Fruit fly (Drosophila melanogaster): ENCODE data around the gene D1.
A peak's percentile ranks its signal among the peaks of the same experiment; 100 is the strongest.

Gene D1

DNA sequence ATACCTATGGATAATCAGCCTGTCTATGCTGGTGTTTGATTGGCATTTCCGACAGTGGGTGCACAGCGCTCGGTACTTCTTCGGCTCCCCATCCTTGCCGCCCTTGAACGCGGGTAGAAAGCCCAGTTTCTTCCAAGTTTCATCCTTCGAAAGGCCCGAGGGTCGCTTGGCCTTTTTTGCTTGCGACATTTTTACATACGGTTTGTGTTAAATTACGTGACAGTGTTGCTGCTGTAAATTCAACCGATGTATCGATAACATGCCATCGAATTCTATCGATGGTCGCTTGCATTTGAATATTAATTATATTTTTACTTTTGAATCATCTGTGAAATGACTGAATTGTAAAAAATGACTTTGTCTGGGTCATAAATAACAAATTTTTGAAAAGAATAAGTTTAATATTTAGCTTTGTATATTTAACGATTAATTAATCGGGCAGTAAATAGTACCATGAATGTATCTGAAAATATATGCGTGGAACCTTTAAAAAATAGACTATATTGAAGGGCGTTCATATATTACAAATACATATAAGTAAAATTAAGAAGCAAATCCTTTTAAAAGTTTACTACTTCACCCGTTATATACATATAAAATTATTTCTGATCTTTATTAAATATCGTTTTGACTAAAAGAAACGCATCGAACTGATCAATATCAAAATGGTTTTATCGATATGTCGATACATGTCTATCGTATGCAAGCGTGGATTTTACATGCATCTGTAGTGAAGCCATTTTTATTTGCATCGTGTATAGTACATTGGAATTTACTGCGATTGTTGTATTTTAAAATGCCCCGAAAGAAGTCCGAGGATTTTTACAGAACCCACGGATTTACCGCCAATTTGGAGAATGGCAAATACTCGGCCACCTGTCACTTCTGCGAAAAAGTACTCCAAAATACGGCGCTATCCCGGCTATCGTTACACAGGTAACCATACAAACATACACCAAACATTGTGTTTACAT lies 18.1 kb upstream of the D1 start, which contains the start of the genes Ibf2 and Ibf1:
Gene Ibf2 (minus strand): TSS at position 250 of the 974 bp plus-strand sequence.
Gene Ibf1 (plus strand): TSS at position 713 of the 974 bp plus-strand sequence.
- TF ChIP-seq Hr83 (GFP tag; optimal IDR thresholded peaks at IDR 0.05; ENCODE audit: poor library complexity, severe bottlenecking) (no peak), woc (GFP tag; optimal IDR thresholded peaks at IDR 0.05) (peak; percentile 21)

DNA sequence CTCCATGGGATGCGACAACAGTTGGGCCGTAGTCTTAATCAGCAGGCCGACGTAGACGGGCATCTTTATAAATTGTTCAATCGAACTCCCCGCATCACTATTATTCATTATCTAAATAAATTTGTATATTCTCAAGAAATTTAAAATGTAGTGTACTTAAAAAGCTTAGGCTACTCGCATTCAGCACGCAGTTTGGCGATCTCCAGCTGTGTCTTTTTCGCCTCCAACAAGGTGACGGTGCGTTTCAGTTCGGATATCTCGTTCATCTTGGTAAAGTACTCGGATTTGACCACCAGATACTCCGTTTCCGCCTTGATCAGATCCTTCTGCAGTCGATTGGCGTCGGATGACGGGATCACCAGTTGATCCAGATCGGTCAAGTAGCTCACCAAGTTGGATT lies 17.2 kb upstream of the D1 start, which contains the start of gene CG16736:
Gene CG16736 (minus strand): TSS at position 101 of the 400 bp plus-strand sequence.
- no peak for TF ChIP-seq foxo (GFP tag; optimal IDR thresholded peaks at IDR 0.05)
- TF ChIP-seq Hr78 (GFP tag; optimal IDR thresholded peaks at IDR 0.05), result no peak
- TF ChIP-seq sage (GFP tag; optimal IDR thresholded peaks at IDR 0.05), result no peak
- TF ChIP-seq Dif (GFP tag; optimal IDR thresholded peaks at IDR 0.05; ENCODE audit: partially characterized antibody), result no peak
- no peak for TF ChIP-seq dl (GFP tag; optimal IDR thresholded peaks at IDR 0.05; ENCODE audit: insufficient read depth in 1 of 2, partially characterized antibody in 2 of 2)
- TF ChIP-seq rgr (GFP tag; optimal IDR thresholded peaks at IDR 0.05), result no peak
- no peak for TF ChIP-seq OdsH (GFP tag; optimal IDR thresholded peaks at IDR 0.05)
- TF ChIP-seq jim (GFP tag; optimal IDR thresholded peaks at IDR 0.05), result no peak
- no peak for TF ChIP-seq sv (GFP tag; optimal IDR thresholded peaks at IDR 0.05)

DNA sequence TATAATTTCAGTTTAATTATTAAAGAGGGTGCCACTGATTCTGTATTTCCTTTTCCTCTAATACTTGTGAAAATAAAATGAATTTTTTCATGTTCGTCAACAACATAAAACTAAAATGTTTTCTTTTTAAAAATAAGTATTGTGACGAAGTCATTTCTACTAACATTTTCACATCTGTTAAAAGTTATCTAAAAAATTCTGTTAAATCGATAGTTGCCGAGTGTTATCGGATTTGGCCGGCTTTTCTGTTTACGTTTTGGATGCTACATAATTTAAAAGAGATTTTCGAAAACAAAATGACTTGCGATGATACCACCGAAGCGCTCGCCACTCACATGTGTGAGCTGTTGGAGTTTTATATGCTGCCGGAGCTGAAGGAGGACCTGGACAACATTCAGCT lies 14.3 kb upstream of the D1 start, which contains the start of gene CG16734:
Gene CG16734 (plus strand): TSS at position 255 of the 400 bp plus-strand sequence.
- no peak for TF ChIP-seq Dfd (GFP tag; optimal IDR thresholded peaks at IDR 0.05)
- TF ChIP-seq N (GFP tag; optimal IDR thresholded peaks at IDR 0.05), result no peak
- no peak for TF ChIP-seq pan (optimal IDR thresholded peaks at IDR 0.05)
- no peak for TF ChIP-seq br (GFP tag; optimal IDR thresholded peaks at IDR 0.05)
- no peak for TF ChIP-seq Dif (GFP tag; optimal IDR thresholded peaks at IDR 0.05; ENCODE audit: partially characterized antibody)
- no peak for TF ChIP-seq lola (GFP tag; optimal IDR thresholded peaks at IDR 0.05)
- no peak for TF ChIP-seq Abd-B (GFP tag; optimal IDR thresholded peaks at IDR 0.05)
- TF ChIP-seq tai (GFP tag; optimal IDR thresholded peaks at IDR 0.05), result no peak
- TF ChIP-seq GATAd (GFP tag; optimal IDR thresholded peaks at IDR 0.05), result no peak
- no peak for TF ChIP-seq foxo (GFP tag; optimal IDR thresholded peaks at IDR 0.05)
- TF ChIP-seq rgr (GFP tag; optimal IDR thresholded peaks at IDR 0.05), result no peak
- TF ChIP-seq woc (GFP tag; optimal IDR thresholded peaks at IDR 0.05), result no peak
- no peak for TF ChIP-seq jim (GFP tag; optimal IDR thresholded peaks at IDR 0.05)
- TF ChIP-seq fru (GFP tag; optimal IDR thresholded peaks at IDR 0.05), result no peak
- TF ChIP-seq sv (GFP tag; optimal IDR thresholded peaks at IDR 0.05), result no peak
- no peak for TF ChIP-seq psq (GFP tag; optimal IDR thresholded peaks at IDR 0.05)

DNA sequence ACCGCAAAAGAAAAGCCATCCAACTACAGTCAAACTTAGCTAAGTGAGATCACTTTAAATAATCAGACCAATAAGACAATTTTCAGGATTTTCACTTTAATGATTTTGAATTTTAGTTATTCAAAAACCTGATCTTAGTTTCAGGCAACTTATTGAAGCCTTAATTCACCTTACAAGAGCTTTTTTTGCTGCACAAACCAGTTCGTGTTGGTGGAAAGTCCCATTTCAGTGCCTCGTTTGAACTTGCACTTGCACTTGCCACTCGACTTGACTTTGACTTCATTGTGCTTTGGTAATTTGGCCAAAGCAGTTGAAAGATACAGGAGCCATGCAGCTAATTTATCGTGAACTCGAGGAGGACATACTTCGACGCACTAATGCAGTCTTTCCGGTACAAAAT lies 11.1 kb upstream of the D1 start, which contains the start of gene St2:
Gene St2 (plus strand): TSS at position 301 of the 400 bp plus-strand sequence.
- TF ChIP-seq Rel (GFP tag; optimal IDR thresholded peaks at IDR 0.05) (no peak), Rel (tag; optimal IDR thresholded peaks at IDR 0.05) (peak; percentile 40), dsf (GFP tag; optimal IDR thresholded peaks at IDR 0.05; ENCODE audit: borderline replicate concordance) (no peak), Abd-B (GFP tag; optimal IDR thresholded peaks at IDR 0.05) (no peak)

DNA sequence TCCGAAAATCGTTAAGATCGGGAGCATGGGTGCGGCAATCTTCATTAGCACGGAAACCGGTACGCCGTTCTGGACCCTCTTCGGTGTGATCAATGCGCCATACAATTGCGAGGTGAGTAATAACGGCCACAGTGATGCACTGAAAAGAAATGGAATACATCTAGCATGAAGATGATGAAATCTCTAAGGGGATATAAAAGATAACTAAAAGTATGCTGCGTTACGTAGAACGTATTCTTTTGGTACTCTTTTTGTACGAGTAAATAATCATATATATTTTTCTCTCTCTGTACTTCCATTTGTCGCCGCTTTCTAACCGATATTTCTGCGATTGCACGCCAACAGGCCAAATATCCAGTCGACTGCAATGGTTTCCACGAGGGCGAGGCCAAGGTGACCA lies 10.4 kb upstream of the D1 start:
- no peak for TF ChIP-seq Abd-B (GFP tag; optimal IDR thresholded peaks at IDR 0.05)
- peak in 1 of 2 experiments; percentile 89 for TF ChIP-seq foxo (GFP tag; optimal IDR thresholded peaks at IDR 0.05)
- TF ChIP-seq psq (GFP tag; optimal IDR thresholded peaks at IDR 0.05), result peak; percentile 76
- no peak for TF ChIP-seq pan (optimal IDR thresholded peaks at IDR 0.05)
- TF ChIP-seq N (GFP tag; optimal IDR thresholded peaks at IDR 0.05), result no peak
- no peak for TF ChIP-seq Dfd (GFP tag; optimal IDR thresholded peaks at IDR 0.05)
- TF ChIP-seq CG9705 (GFP tag; optimal IDR thresholded peaks at IDR 0.05), result peak; percentile 61
- peak; percentile 84 for TF ChIP-seq OdsH (GFP tag; optimal IDR thresholded peaks at IDR 0.05)
- TF ChIP-seq Hr78 (GFP tag; optimal IDR thresholded peaks at IDR 0.05), result no peak
- TF ChIP-seq dl (GFP tag; optimal IDR thresholded peaks at IDR 0.05; ENCODE audit: insufficient read depth in 1 of 2, partially characterized antibody in 2 of 2), result no peak
- TF ChIP-seq woc (GFP tag; optimal IDR thresholded peaks at IDR 0.05), result peak; percentile 66
- no peak for TF ChIP-seq Mio (GFP tag; optimal IDR thresholded peaks at IDR 0.05)
- TF ChIP-seq Dif (GFP tag; optimal IDR thresholded peaks at IDR 0.05; ENCODE audit: partially characterized antibody), result no peak
- peak; percentile 48 for TF ChIP-seq CG32264 (GFP tag; optimal IDR thresholded peaks at IDR 0.05)
- peak; percentile 80 for TF ChIP-seq sage (GFP tag; optimal IDR thresholded peaks at IDR 0.05)
- TF ChIP-seq HLH106 (tag; optimal IDR thresholded peaks at IDR 0.05), result peak; percentile 82
- TF ChIP-seq usp (GFP tag; optimal IDR thresholded peaks at IDR 0.05), result no peak
- no peak for TF ChIP-seq Vsx2 (GFP tag; optimal IDR thresholded peaks at IDR 0.05; ENCODE audit: partially characterized antibody)
- peak; percentile 88 for TF ChIP-seq h (GFP tag; optimal IDR thresholded peaks at IDR 0.05)
- TF ChIP-seq Rel (GFP tag; optimal IDR thresholded peaks at IDR 0.05), result no peak
- peak; percentile 10 for TF ChIP-seq Rel (tag; optimal IDR thresholded peaks at IDR 0.05)
- peak; percentile 81 for TF ChIP-seq fru (GFP tag; optimal IDR thresholded peaks at IDR 0.05)
- no peak for TF ChIP-seq tai (GFP tag; optimal IDR thresholded peaks at IDR 0.05)
- no peak for TF ChIP-seq lola (GFP tag; optimal IDR thresholded peaks at IDR 0.05)
- TF ChIP-seq dmrt93B (GFP tag; optimal IDR thresholded peaks at IDR 0.05), result peak; percentile 59
- peak; percentile 85 for TF ChIP-seq Sp1 (GFP tag; optimal IDR thresholded peaks at IDR 0.05)
- TF ChIP-seq Hr83 (GFP tag; optimal IDR thresholded peaks at IDR 0.05; ENCODE audit: poor library complexity, severe bottlenecking), result no peak
- peak; percentile 21 for TF ChIP-seq jim (GFP tag; optimal IDR thresholded peaks at IDR 0.05)
- no peak for TF ChIP-seq brk (GFP tag; optimal IDR thresholded peaks at IDR 0.05)
- no peak for TF ChIP-seq CrebA (GFP tag; optimal IDR thresholded peaks at IDR 0.05; ENCODE audit: borderline replicate concordance)
- TF ChIP-seq sv (GFP tag; optimal IDR thresholded peaks at IDR 0.05), result no peak
- peak; percentile 36 for TF ChIP-seq dsf (GFP tag; optimal IDR thresholded peaks at IDR 0.05; ENCODE audit: borderline replicate concordance)
